Fruit fly (Drosophila melanogaster) whole organism, wandering third instar larva: ENCODE data around the gene CG7943.

Source experiments
- Abd-B ChIP-seq: fragments of >200 bp; optimal IDR thresholded peaks from 2 replicates; lab custom pipeline; 2017; ENCODE audit warnings: missing biosample characterization, missing genetic modification characterization
- CG32264 ChIP-seq: fragments of 200-800 bp; sonication (Bioruptor generic); optimal IDR thresholded peaks from 2 replicates; lab custom pipeline; 2016; ENCODE audit warnings: missing biosample characterization, missing genetic modification characterization
- CG9705 ChIP-seq: fragments of 200-800 bp; sonication (Bioruptor generic); optimal IDR thresholded peaks from 2 replicates; lab custom pipeline; 2018; ENCODE audit warnings: missing biosample characterization, mild to moderate bottlenecking, missing genetic modification characterization
- Dfd ChIP-seq: fragments of >200 bp; optimal IDR thresholded peaks from 2 replicates; lab custom pipeline; 2017; ENCODE audit warnings: missing biosample characterization, missing genetic modification characterization
- Dif ChIP-seq: fragments of 200-275, 200-300 bp; sonication (Bioruptor generic); optimal IDR thresholded peaks from 2 replicates; lab custom pipeline; 2018; ENCODE audit warnings: missing biosample characterization, missing genetic modification characterization; ENCODE audit not compliant: partially characterized antibody
- GATAd ChIP-seq: sonication (Bioruptor generic); optimal IDR thresholded peaks from 2 replicates; lab custom pipeline; 2016; ENCODE audit warnings: missing biosample characterization, missing genetic modification characterization
- HLH106 ChIP-seq: fragments of 200-800 bp; optimal IDR thresholded peaks from 3 replicates; lab custom pipeline; 2019; ENCODE audit warnings: missing biosample characterization, mild to moderate bottlenecking, missing genetic modification characterization, moderate library complexity
- Hnf4 ChIP-seq: fragments of 200-800 bp; sonication (Bioruptor generic); optimal IDR thresholded peaks from 2 replicates; lab custom pipeline; 2016; ENCODE audit warnings: missing biosample characterization, mild to moderate bottlenecking, missing genetic modification characterization
- Hr78 ChIP-seq: fragments of >200 bp; optimal IDR thresholded peaks from 2 replicates; lab custom pipeline; 2017; ENCODE audit warnings: missing biosample characterization, missing genetic modification characterization
- Hr83 ChIP-seq: fragments of 200-300 bp; sonication (Bioruptor generic); optimal IDR thresholded peaks from 2 replicates; lab custom pipeline; 2016; ENCODE audit warnings: missing biosample characterization, mild to moderate bottlenecking, missing genetic modification characterization, moderate library complexity; ENCODE audit not compliant: poor library complexity, severe bottlenecking
- Jra ChIP-seq: sonication (Bioruptor generic); optimal IDR thresholded peaks from 2 replicates; lab custom pipeline; 2016; ENCODE audit warnings: missing biosample characterization, missing genetic modification characterization
- Mio ChIP-seq: sonication (Bioruptor generic); optimal IDR thresholded peaks from 2 replicates; lab custom pipeline; 2016; ENCODE audit warnings: missing biosample characterization, missing genetic modification characterization
- Myc ChIP-seq: fragments of >200 bp; optimal IDR thresholded peaks from 2 replicates; lab custom pipeline; 2017
- OdsH ChIP-seq: fragments of 200-800 bp; sonication (Bioruptor generic); optimal IDR thresholded peaks from 2 replicates; lab custom pipeline; 2016; ENCODE audit warnings: missing biosample characterization, mild to moderate bottlenecking, missing genetic modification characterization
- Rel ChIP-seq, 2 experiments: fragments of 200-800 bp; sonication (Bioruptor generic) in 1 of 2; optimal IDR thresholded peaks; 2 replicates in 1 of 2; 3 replicates in 1 of 2; lab custom pipeline; 2016 to 2019; ENCODE audit warnings: mild to moderate bottlenecking in 2 of 2, missing biosample characterization in 2 of 2, missing genetic modification characterization in 2 of 2, moderate library complexity in 1 of 2
- Sp1 ChIP-seq: fragments of 200-800 bp; sonication (Bioruptor generic); optimal IDR thresholded peaks from 3 replicates; lab custom pipeline; 2019; ENCODE audit warnings: missing biosample characterization, mild to moderate bottlenecking, missing genetic modification characterization, moderate library complexity
- Vsx2 ChIP-seq: fragments of 200-300, 225-300 bp; sonication (Bioruptor generic); optimal IDR thresholded peaks from 2 replicates; lab custom pipeline; 2018; ENCODE audit warnings: missing biosample characterization, missing genetic modification characterization; ENCODE audit not compliant: partially characterized antibody
- br ChIP-seq: fragments of 200-800 bp; sonication (Bioruptor generic); optimal IDR thresholded peaks from 2 replicates; lab custom pipeline; 2016; ENCODE audit warnings: missing biosample characterization, missing genetic modification characterization
- brk ChIP-seq: fragments of 200-800 bp; sonication (Bioruptor generic); optimal IDR thresholded peaks from 2 replicates; lab custom pipeline; 2016; ENCODE audit warnings: missing biosample characterization, mild to moderate bottlenecking, missing genetic modification characterization
- dl ChIP-seq, 2 experiments: fragments of 175-275, 200-275 bp in 1 of 2; fragments of 200-275 bp in 1 of 2; sonication (Bioruptor generic); optimal IDR thresholded peaks; lab custom pipeline; 2018; ENCODE audit warnings: mild to moderate bottlenecking in 2 of 2, missing biosample characterization in 2 of 2, missing genetic modification characterization in 2 of 2, moderate library complexity in 2 of 2; ENCODE audit not compliant: partially characterized antibody in 2 of 2, insufficient read depth in 1 of 2
- dmrt93B ChIP-seq: fragments of 200-800 bp; sonication (Bioruptor generic); optimal IDR thresholded peaks from 2 replicates; lab custom pipeline; 2018; ENCODE audit warnings: missing biosample characterization, mild to moderate bottlenecking, missing genetic modification characterization
- dsf ChIP-seq: sonication (Bioruptor generic); optimal IDR thresholded peaks from 2 replicates; lab custom pipeline; 2016; ENCODE audit warnings: missing biosample characterization, missing genetic modification characterization, borderline replicate concordance
- ey ChIP-seq: fragments of 200-800 bp; sonication (Bioruptor generic); optimal IDR thresholded peaks from 2 replicates; lab custom pipeline; 2016; ENCODE audit warnings: missing biosample characterization, missing genetic modification characterization
- foxo ChIP-seq, 2 experiments: fragments of 200-800 bp; sonication (Bioruptor generic); optimal IDR thresholded peaks; 2 replicates in 1 of 2; 3 replicates in 1 of 2; lab custom pipeline; 2016 to 2017; ENCODE audit warnings: missing biosample characterization in 2 of 2, missing genetic modification characterization in 2 of 2
- fru ChIP-seq: fragments of 200-800 bp; sonication (Bioruptor generic); optimal IDR thresholded peaks from 3 replicates; lab custom pipeline; 2016; ENCODE audit warnings: missing biosample characterization, mild to moderate bottlenecking, missing genetic modification characterization
- h ChIP-seq: fragments of 200-800 bp; sonication (Bioruptor generic); optimal IDR thresholded peaks from 3 replicates; lab custom pipeline; 2016; ENCODE audit warnings: missing biosample characterization, mild to moderate bottlenecking, missing genetic modification characterization
- jim ChIP-seq: fragments of 175-275, 200-325 bp; sonication (Bioruptor generic); optimal IDR thresholded peaks from 2 replicates; lab custom pipeline; 2016; ENCODE audit warnings: missing biosample characterization, mild to moderate bottlenecking, missing genetic modification characterization
- lola ChIP-seq: fragments of >200 bp; optimal IDR thresholded peaks from 2 replicates; lab custom pipeline; 2017; ENCODE audit warnings: missing biosample characterization, missing genetic modification characterization
- pan ChIP-seq: fragments of >200 bp; optimal IDR thresholded peaks from 2 replicates; lab custom pipeline; 2017
- psq ChIP-seq: fragments of 200-800 bp; sonication (Bioruptor generic); optimal IDR thresholded peaks from 3 replicates; lab custom pipeline; 2017; ENCODE audit warnings: missing biosample characterization, mild to moderate bottlenecking, missing genetic modification characterization, moderate library complexity
- rgr ChIP-seq: fragments of 200-800 bp; sonication (Bioruptor generic); optimal IDR thresholded peaks from 3 replicates; lab custom pipeline; 2016; ENCODE audit warnings: missing biosample characterization, mild to moderate bottlenecking, missing genetic modification characterization
- sage ChIP-seq: fragments of 200-800 bp; sonication (Bioruptor generic); optimal IDR thresholded peaks from 2 replicates; lab custom pipeline; 2016; ENCODE audit warnings: missing biosample characterization, mild to moderate bottlenecking, missing genetic modification characterization
- sv ChIP-seq: fragments of 200-800 bp; sonication (Bioruptor generic); optimal IDR thresholded peaks from 3 replicates; lab custom pipeline; 2016; ENCODE audit warnings: missing biosample characterization, missing genetic modification characterization
- tai ChIP-seq: sonication (Bioruptor generic); optimal IDR thresholded peaks from 2 replicates; lab custom pipeline; 2016; ENCODE audit warnings: missing biosample characterization, missing genetic modification characterization
- usp ChIP-seq: fragments of >200 bp; optimal IDR thresholded peaks from 2 replicates; lab custom pipeline; 2017; ENCODE audit warnings: missing biosample characterization, missing genetic modification characterization
- woc ChIP-seq: sonication (Bioruptor generic); optimal IDR thresholded peaks from 2 replicates; lab custom pipeline; 2016; ENCODE audit warnings: missing biosample characterization, mild to moderate bottlenecking, missing genetic modification characterization

CG7943 gene

DNA sequence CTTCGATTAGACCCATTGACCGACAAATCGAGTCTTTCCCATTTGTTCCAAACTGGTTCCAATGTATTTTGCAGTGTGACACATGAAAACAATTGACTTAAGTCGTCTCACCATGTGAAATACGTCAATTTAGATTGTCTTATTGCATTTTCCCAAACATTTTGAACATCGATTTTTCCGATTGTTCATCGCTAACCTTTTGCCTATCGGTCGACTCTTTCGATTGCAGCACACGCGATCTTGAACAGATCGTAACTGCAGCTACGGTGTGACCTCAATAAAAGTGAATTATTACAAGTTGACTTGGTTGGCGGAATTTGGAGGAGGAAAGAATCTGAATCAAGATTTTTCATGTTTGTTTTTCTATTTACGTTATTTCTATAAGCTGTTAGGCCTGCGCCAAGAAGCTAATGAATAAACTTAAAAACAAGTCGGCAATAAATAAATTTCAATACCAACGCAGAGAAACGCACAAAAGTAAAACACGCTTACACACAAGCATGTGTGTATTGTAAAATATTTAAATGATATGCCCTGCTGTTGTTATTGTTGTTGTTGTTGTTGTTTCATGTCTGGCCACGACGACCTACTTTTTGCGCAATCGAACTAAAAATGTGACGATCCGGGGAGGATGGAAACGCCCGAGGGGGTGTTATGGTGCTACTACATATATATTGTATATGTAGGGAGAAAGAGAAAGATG lies 14.3 kb downstream of the CG7943 start:
- TF ChIP-seq dl (GFP tag; optimal IDR thresholded peaks at IDR 0.05; lab: Kevin White, UChicago; ENCODE audit: insufficient read depth in 1 of 2, partially characterized antibody in 2 of 2) (no peak), ey (GFP tag; lab: Kevin White, UChicago) (no peak)

DNA sequence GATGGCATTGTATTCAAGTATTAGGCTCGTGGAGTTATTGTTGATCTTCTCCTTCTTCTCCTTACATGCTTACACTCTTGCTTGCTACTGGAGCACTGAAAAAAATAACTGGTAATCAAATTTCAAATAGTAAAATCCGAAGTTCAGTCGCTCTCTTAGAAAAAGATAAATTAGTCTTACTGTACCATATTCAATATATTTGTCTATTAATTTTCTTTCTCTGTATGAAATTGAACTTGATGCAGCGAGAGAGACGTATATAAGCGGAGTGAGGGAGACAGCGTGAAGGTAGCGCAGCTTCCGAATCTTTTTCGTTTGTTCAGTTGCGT lies 14.8 kb downstream of the CG7943 start:
- peak; percentile 93 for TF ChIP-seq br (GFP tag; lab: Kevin White, UChicago)
- peak; percentile 95 for TF ChIP-seq h (GFP tag; lab: Kevin White, UChicago)
- peak; percentile 91 for TF ChIP-seq CG32264 (GFP tag; lab: Kevin White, UChicago)
- TF ChIP-seq foxo (GFP tag; optimal IDR thresholded peaks at IDR 0.05; lab: Kevin White, UChicago): peak; percentile 58 to 93
- TF ChIP-seq rgr (GFP tag; lab: Kevin White, UChicago): peak; percentile 92
- TF ChIP-seq sv: peak; percentile 40
- no peak for TF ChIP-seq Myc (lab: Kevin White, UChicago)
- TF ChIP-seq GATAd (GFP tag; lab: Kevin White, UChicago): peak; percentile 60
- TF ChIP-seq tai (GFP tag; lab: Kevin White, UChicago): peak; percentile 83
- peak; percentile 87 for TF ChIP-seq psq (GFP tag; lab: Kevin White, UChicago)
- TF ChIP-seq Hnf4 (GFP tag; lab: Kevin White, UChicago): peak; percentile 92
- peak; percentile 44 for TF ChIP-seq CG9705 (GFP tag; lab: Kevin White, UChicago)
- TF ChIP-seq Dif (GFP tag; lab: Kevin White, UChicago): no peak
- peak; percentile 90 for TF ChIP-seq HLH106 (tag; lab: Kevin White, UChicago)
- peak; percentile 79 for TF ChIP-seq brk (GFP tag; lab: Kevin White, UChicago)
- TF ChIP-seq Abd-B (GFP tag; lab: Kevin White, UChicago): no peak
- TF ChIP-seq Sp1 (GFP tag; lab: Kevin White, UChicago): peak; percentile 89
- TF ChIP-seq dmrt93B (GFP tag; lab: Kevin White, UChicago): peak; percentile 76
- TF ChIP-seq Hr83 (GFP tag; lab: Kevin White, UChicago): no peak
- no peak for TF ChIP-seq Vsx2 (GFP tag; lab: Kevin White, UChicago)
- TF ChIP-seq Jra (GFP tag; lab: Kevin White, UChicago): peak; percentile 88
- peak; percentile 88 for TF ChIP-seq OdsH
- no peak for TF ChIP-seq dsf (GFP tag; lab: Kevin White, UChicago)
- TF ChIP-seq sage (GFP tag; lab: Kevin White, UChicago): peak; percentile 93
- TF ChIP-seq Rel (GFP tag; optimal IDR thresholded peaks at IDR 0.05; lab: Kevin White, UChicago): peak; percentile 37
- peak; percentile 47 for TF ChIP-seq Rel (tag; optimal IDR thresholded peaks at IDR 0.05; lab: Kevin White, UChicago)
- peak; percentile 95 for TF ChIP-seq fru
- TF ChIP-seq lola (GFP tag; lab: Kevin White, UChicago): no peak
- TF ChIP-seq ey (GFP tag; lab: Kevin White, UChicago): peak; percentile 93
- TF ChIP-seq Mio: peak; percentile 22
- no peak for TF ChIP-seq usp (GFP tag; lab: Kevin White, UChicago)
- TF ChIP-seq pan (lab: Kevin White, UChicago): no peak
- TF ChIP-seq jim: no peak
- TF ChIP-seq woc (GFP tag; lab: Kevin White, UChicago): peak; percentile 87
- TF ChIP-seq Hr78 (GFP tag; lab: Kevin White, UChicago): no peak
- TF ChIP-seq Dfd (GFP tag; lab: Kevin White, UChicago): no peak

- TF ChIP-seq Abd-B (GFP tag; lab: Kevin White, UChicago) (no peak), dmrt93B (GFP tag; lab: Kevin White, UChicago) (no peak), CG32264 (GFP tag; lab: Kevin White, UChicago) (no peak), brk (GFP tag; lab: Kevin White, UChicago) (no peak), foxo (GFP tag; optimal IDR thresholded peaks at IDR 0.05; lab: Kevin White, UChicago) (no peak), psq (GFP tag; lab: Kevin White, UChicago) (no peak), Hr78 (GFP tag; lab: Kevin White, UChicago) (no peak), GATAd (GFP tag; lab: Kevin White, UChicago) (no peak), Hr83 (GFP tag; lab: Kevin White, UChicago) (no peak), Hnf4 (GFP tag; lab: Kevin White, UChicago) (no peak), Jra (GFP tag; lab: Kevin White, UChicago) (no peak), Dfd (GFP tag; lab: Kevin White, UChicago) (no peak), Dif (GFP tag; lab: Kevin White, UChicago) (no peak), dsf (GFP tag; lab: Kevin White, UChicago) (no peak), Myc (lab: Kevin White, UChicago) (no peak), Rel (GFP tag; optimal IDR thresholded peaks at IDR 0.05; lab: Kevin White, UChicago) (no peak), Rel (tag; optimal IDR thresholded peaks at IDR 0.05; lab: Kevin White, UChicago) (no peak), fru (no peak), Mio (no peak), sv (no peak)
Measured at dm6 chr3R:30061980-30062379, 15.7 kb downstream of the CG7943 start.
